Worm (Caenorhabditis elegans) whole organism, L2 larva: Measurements from ENCODE around the gene srw-121.

Experiments
- C34F6.9 ChIP-seq: fragments of 150-350 bp; optimal IDR thresholded peaks from 2 replicates; lab custom pipeline; 2014; ENCODE audit warnings: missing biosample characterization, missing genetic modification characterization
- F13H6.1 ChIP-seq: sonication (generic microtip); optimal IDR thresholded peaks from 2 replicates; lab custom pipeline; 2016; ENCODE audit warnings: missing genetic modification characterization, missing compliant biosample characterization
- Y55F3AM.14 ChIP-seq: fragments of 200-800 bp; sonication (Bioruptor generic); optimal IDR thresholded peaks from 2 replicates; lab custom pipeline; 2018; ENCODE audit warnings: mild to moderate bottlenecking, missing genetic modification characterization, missing compliant biosample characterization
- alr-1 ChIP-seq: fragments of 150-350 bp; optimal IDR thresholded peaks from 2 replicates; lab custom pipeline; 2014; ENCODE audit warnings: missing biosample characterization, missing genetic modification characterization
- aly-2 ChIP-seq: fragments of 150-350 bp; optimal IDR thresholded peaks from 2 replicates; lab custom pipeline; 2014; ENCODE audit warnings: missing biosample characterization, missing genetic modification characterization
- ama-1 ChIP-seq: fragments of 150-350 bp; optimal IDR thresholded peaks from 2 replicates; lab custom pipeline; 2018; ENCODE audit warnings: inconsistent platforms
- blmp-1 ChIP-seq: sonication (generic microtip); optimal IDR thresholded peaks from 2 replicates; lab custom pipeline; 2017; ENCODE audit warnings: missing genetic modification characterization, mild to moderate bottlenecking, missing compliant biosample characterization, antibody characterized with exemption, moderate library complexity; ENCODE audit not compliant: insufficient read depth
- ceh-16 ChIP-seq: fragments of 150-350 bp; optimal IDR thresholded peaks from 2 replicates; lab custom pipeline; 2014; ENCODE audit warnings: missing biosample characterization, missing genetic modification characterization
- ceh-82 ChIP-seq: fragments of 150-350 bp; optimal IDR thresholded peaks from 2 replicates; lab custom pipeline; 2014; ENCODE audit warnings: missing biosample characterization, missing genetic modification characterization
- crh-2 ChIP-seq: sonication (generic microtip); optimal IDR thresholded peaks from 2 replicates; lab custom pipeline; 2017; ENCODE audit warnings: missing biosample characterization, missing genetic modification characterization
- dmd-4 ChIP-seq: sonication (generic microtip); optimal IDR thresholded peaks from 2 replicates; lab custom pipeline; 2017; ENCODE audit warnings: missing biosample characterization, missing genetic modification characterization
- elt-1 ChIP-seq: fragments of 150-350 bp; optimal IDR thresholded peaks from 2 replicates; lab custom pipeline; 2014; ENCODE audit warnings: missing biosample characterization, missing genetic modification characterization
- elt-3 ChIP-seq: sonication (generic microtip); optimal IDR thresholded peaks from 2 replicates; lab custom pipeline; 2017; ENCODE audit warnings: missing biosample characterization, missing genetic modification characterization
- fos-1 ChIP-seq: fragments of 150-350 bp; optimal IDR thresholded peaks from 2 replicates; lab custom pipeline; 2014; ENCODE audit warnings: missing biosample characterization, missing genetic modification characterization
- gmeb-1 ChIP-seq: fragments of 150-350 bp; optimal IDR thresholded peaks from 2 replicates; lab custom pipeline; 2014; ENCODE audit warnings: missing biosample characterization, missing genetic modification characterization
- lin-11 ChIP-seq: fragments of 150-350 bp; sonication (generic microtip); optimal IDR thresholded peaks from 2 replicates; lab custom pipeline; 2014; ENCODE audit warnings: missing biosample characterization, missing genetic modification characterization, inconsistent platforms, mixed read lengths
- lsy-2 ChIP-seq, 2 experiments: fragments of 150-350 bp in 1 of 2; sonication (generic microtip) in 1 of 2; optimal IDR thresholded peaks; 2 replicates each; lab custom pipeline; 2014 to 2017; ENCODE audit warnings: missing biosample characterization in 2 of 2, missing genetic modification characterization in 2 of 2
- mbf-1 ChIP-seq: sonication (generic microtip); optimal IDR thresholded peaks from 2 replicates; lab custom pipeline; 2017; ENCODE audit warnings: missing biosample characterization, missing genetic modification characterization
- mdl-1 ChIP-seq, 2 experiments: fragments of 150-350 bp in 1 of 2; sonication (generic microtip) in 1 of 2; optimal IDR thresholded peaks; 2 replicates each; lab custom pipeline; 2017; ENCODE audit warnings: missing biosample characterization in 2 of 2, missing genetic modification characterization in 2 of 2
- nhr-10 ChIP-seq: sonication (generic microtip); optimal IDR thresholded peaks from 2 replicates; lab custom pipeline; 2017; ENCODE audit warnings: missing biosample characterization, missing genetic modification characterization
- nhr-12 ChIP-seq: fragments of 150-350 bp; optimal IDR thresholded peaks from 2 replicates; lab custom pipeline; 2014; ENCODE audit warnings: missing biosample characterization, missing genetic modification characterization
- nhr-129 ChIP-seq: fragments of 150-350 bp; optimal IDR thresholded peaks from 2 replicates; lab custom pipeline; 2014; ENCODE audit warnings: missing biosample characterization, missing genetic modification characterization
- nhr-21 ChIP-seq: fragments of 150-350 bp; optimal IDR thresholded peaks from 2 replicates; lab custom pipeline; 2014; ENCODE audit warnings: missing biosample characterization, missing genetic modification characterization
- nhr-23 ChIP-seq: fragments of 150-350 bp; optimal IDR thresholded peaks from 2 replicates; lab custom pipeline; 2014; ENCODE audit warnings: missing biosample characterization, missing genetic modification reagents, missing genetic modification characterization
- nhr-237 ChIP-seq: fragments of 150-350 bp; optimal IDR thresholded peaks from 2 replicates; lab custom pipeline; 2014; ENCODE audit warnings: missing biosample characterization, missing genetic modification characterization
- nhr-25 ChIP-seq: fragments of 150-350 bp; sonication (generic microtip); optimal IDR thresholded peaks from 3 replicates; lab custom pipeline; 2014; ENCODE audit warnings: missing biosample characterization, missing genetic modification characterization
- nhr-77 ChIP-seq: fragments of 150-350 bp; optimal IDR thresholded peaks from 2 replicates; lab custom pipeline; 2014; ENCODE audit warnings: missing biosample characterization, missing genetic modification characterization
- peb-1 ChIP-seq: fragments of 150-350 bp; optimal IDR thresholded peaks from 2 replicates; lab custom pipeline; 2014; ENCODE audit warnings: missing biosample characterization, missing genetic modification characterization
- sma-3 ChIP-seq: sonication (generic microtip); optimal IDR thresholded peaks from 2 replicates; lab custom pipeline; 2016; ENCODE audit warnings: missing genetic modification reagents, missing genetic modification characterization, missing compliant biosample characterization
- snpc-4 ChIP-seq: fragments of 150-350 bp; optimal IDR thresholded peaks from 2 replicates; lab custom pipeline; 2014; ENCODE audit warnings: missing biosample characterization, missing genetic modification characterization
- unc-39 ChIP-seq: fragments of 150-350 bp; optimal IDR thresholded peaks from 2 replicates; lab custom pipeline; 2014; ENCODE audit warnings: missing biosample characterization, missing genetic modification characterization
- unc-55 ChIP-seq: fragments of 150-350 bp; sonication (generic microtip); optimal IDR thresholded peaks from 3 replicates; lab custom pipeline; 2014; ENCODE audit warnings: missing biosample characterization, missing genetic modification reagents, missing genetic modification characterization
- unc-62 ChIP-seq: fragments of 150-350 bp; optimal IDR thresholded peaks from 2 replicates; lab custom pipeline; 2014; ENCODE audit warnings: missing biosample characterization, missing genetic modification reagents, missing genetic modification characterization
- zag-1 ChIP-seq: fragments of 150-350 bp; optimal IDR thresholded peaks from 2 replicates; lab custom pipeline; 2014; ENCODE audit warnings: missing biosample characterization, missing genetic modification characterization
- ztf-1 ChIP-seq: fragments of 200-800 bp; sonication (Bioruptor generic); conservative IDR thresholded peaks from 2 replicates; pipeline ENCODE4 v1.3.6; 2022; ENCODE audit warnings: missing genetic modification characterization, missing compliant biosample characterization
- ztf-11 ChIP-seq: sonication (generic microtip); optimal IDR thresholded peaks from 2 replicates; lab custom pipeline; 2017; ENCODE audit warnings: missing biosample characterization, missing genetic modification characterization
- ztf-4 ChIP-seq: fragments of 150-350 bp; optimal IDR thresholded peaks from 2 replicates; lab custom pipeline; 2014; ENCODE audit warnings: missing biosample characterization, missing genetic modification characterization

Gene srw-121

DNA sequence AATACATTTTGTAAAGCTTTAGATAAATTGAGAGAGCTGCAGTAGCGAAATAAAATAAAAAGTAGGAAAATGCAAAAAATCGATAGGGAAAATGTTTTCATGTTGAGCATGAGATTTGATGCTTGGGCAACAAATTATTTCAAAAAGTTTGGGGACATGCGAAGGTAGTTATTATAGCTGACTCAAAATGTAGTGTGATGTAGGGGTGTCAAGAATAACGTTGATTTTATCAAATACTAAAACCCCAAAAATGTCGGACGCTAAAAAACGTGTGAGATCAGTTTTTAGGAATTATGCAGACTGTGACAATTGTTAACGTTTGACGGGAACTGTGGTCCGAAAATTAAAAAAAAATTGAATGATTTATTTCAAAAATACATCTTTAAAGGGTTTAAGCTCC is 29.9 kb upstream of the srw-121 start, which contains the start of gene irld-12:
Gene irld-12, minus strand, starts transcription at position 101 of the 400 bp plus-strand sequence.
- TF ChIP-seq peb-1 (tag; lab: Kevin White, UChicago) (no peak), sma-3 (GFP tag; lab: Kevin White, UChicago) (no peak), nhr-129 (no peak), nhr-12 (tag; lab: Kevin White, UChicago) (no peak), nhr-77 (tag; lab: Kevin White, UChicago) (no peak), ztf-4 (tag; lab: Kevin White, UChicago) (no peak), elt-3 (tag; lab: Kevin White, UChicago) (no peak), alr-1 (no peak), unc-55 (no peak), mbf-1 (tag; lab: Kevin White, UChicago) (no peak), snpc-4 (tag; lab: Kevin White, UChicago) (no peak), unc-39 (no peak), aly-2 (no peak), lsy-2 (tag; optimal IDR thresholded peaks at IDR 0.05; lab: Kevin White, UChicago) (no peak), unc-62 (no peak), lin-11 (no peak), Y55F3AM.14 (no peak)

DNA sequence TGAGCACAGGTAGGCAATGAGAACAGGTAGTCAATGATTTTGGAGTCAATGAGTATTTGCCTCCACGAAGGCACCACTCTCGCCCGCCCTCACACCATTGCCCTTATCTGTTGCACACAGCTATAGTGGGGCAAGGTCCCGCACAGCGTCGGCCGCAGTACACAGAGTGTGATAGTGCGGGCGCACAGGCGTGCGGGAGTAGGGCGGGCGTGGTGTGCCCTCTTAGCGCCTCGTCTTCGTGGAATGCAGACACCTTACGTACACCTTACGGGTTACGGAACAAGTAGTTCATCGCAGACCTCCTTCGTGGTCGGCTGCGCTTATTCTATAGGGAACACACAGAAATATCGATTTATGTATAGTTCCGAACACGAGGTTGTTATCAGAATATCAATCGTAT is 26.5 kb upstream of the srw-121 start:
- no peak for TF ChIP-seq F13H6.1 (tag; lab: Kevin White, UChicago)
- no peak for TF ChIP-seq nhr-25 (tag; lab: Kevin White, UChicago)
- no peak for TF ChIP-seq blmp-1 (tag; lab: Kevin White, UChicago)
- no peak for TF ChIP-seq ama-1 (lab: Kevin White, UChicago)
- no peak for TF ChIP-seq ztf-1 (GFP tag; lab: Robert Waterston, UW)
- no peak for TF ChIP-seq unc-39
- no peak for TF ChIP-seq elt-1 (tag; lab: Kevin White, UChicago)
- TF ChIP-seq nhr-237 (tag; lab: Kevin White, UChicago), result no peak
- no peak for TF ChIP-seq gmeb-1
- no peak for TF ChIP-seq mdl-1 (tag; optimal IDR thresholded peaks at IDR 0.05; lab: Kevin White, UChicago)
- no peak for TF ChIP-seq crh-2 (tag; lab: Kevin White, UChicago)
- no peak for TF ChIP-seq ceh-16 (tag; lab: Kevin White, UChicago)
- TF ChIP-seq nhr-12 (tag; lab: Kevin White, UChicago), result no peak
- no peak for TF ChIP-seq ztf-11 (tag; lab: Kevin White, UChicago)
- no peak for TF ChIP-seq lsy-2 (tag; optimal IDR thresholded peaks at IDR 0.05; lab: Kevin White, UChicago)
- no peak for TF ChIP-seq dmd-4 (tag; lab: Kevin White, UChicago)
- TF ChIP-seq, all 48 proteins: peak for 0

DNA sequence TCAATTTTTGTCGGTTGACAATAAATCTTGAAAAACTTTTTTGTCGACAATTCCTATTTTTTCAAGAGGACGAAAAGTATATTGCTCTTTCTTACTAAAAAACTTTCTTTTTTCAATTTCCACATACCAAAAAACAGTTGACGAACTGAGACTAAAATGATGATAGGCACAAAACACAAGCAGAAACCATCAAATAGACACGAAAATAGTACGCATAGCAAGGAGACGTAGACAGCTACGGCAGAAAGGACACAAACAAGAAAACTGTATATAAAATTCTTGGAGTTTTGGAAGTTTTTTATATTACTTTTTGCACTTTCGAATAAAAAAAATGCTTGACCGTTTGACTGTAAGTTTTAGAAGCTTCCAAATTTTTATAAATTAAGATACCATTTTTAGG is 22.8 kb upstream of the srw-121 start, which contains the start of gene K12D9.1:
Gene K12D9.1, plus strand, starts transcription at position 301 of the 400 bp plus-strand sequence.
- no peak for TF ChIP-seq ceh-16 (tag; lab: Kevin White, UChicago)
- TF ChIP-seq unc-39, result no peak
- TF ChIP-seq C34F6.9 (tag; lab: Kevin White, UChicago), result no peak
- no peak for TF ChIP-seq snpc-4 (tag; lab: Kevin White, UChicago)
- TF ChIP-seq mbf-1 (tag; lab: Kevin White, UChicago), result no peak
- no peak for TF ChIP-seq elt-3 (tag; lab: Kevin White, UChicago)
- no peak for TF ChIP-seq nhr-10 (tag; lab: Kevin White, UChicago)
- TF ChIP-seq nhr-21 (tag; lab: Kevin White, UChicago), result no peak
- no peak for TF ChIP-seq blmp-1 (tag; lab: Kevin White, UChicago)

DNA sequence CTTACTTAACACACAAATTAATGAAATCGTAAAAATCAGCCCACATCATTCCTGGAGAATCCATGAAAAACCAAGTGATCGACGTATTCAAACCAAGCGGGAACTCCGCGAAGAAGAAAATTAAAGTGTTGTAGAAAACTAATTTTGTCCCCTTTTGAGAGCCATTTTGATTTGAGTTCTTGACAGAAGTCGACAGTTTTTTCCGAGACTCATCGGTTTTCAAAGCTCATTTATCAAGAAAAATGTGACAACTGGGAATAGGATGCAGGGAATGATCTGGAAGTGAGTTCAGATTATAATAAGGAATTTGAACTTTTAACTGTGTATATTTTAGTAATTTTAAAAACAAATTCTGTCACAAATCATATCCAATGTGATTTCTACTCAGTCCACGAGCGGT is 20.0 kb upstream of the srw-121 start, which contains the start of gene srw-135:
Gene srw-135, minus strand, starts transcription at position 101 of the 400 bp plus-strand sequence.
- TF ChIP-seq ztf-1 (GFP tag; lab: Robert Waterston, UW) (no peak), nhr-129 (no peak), ceh-16 (tag; lab: Kevin White, UChicago) (no peak), nhr-25 (tag; lab: Kevin White, UChicago) (no peak), ama-1 (lab: Kevin White, UChicago) (no peak), snpc-4 (tag; lab: Kevin White, UChicago) (no peak), sma-3 (GFP tag; lab: Kevin White, UChicago) (no peak)
- TF ChIP-seq, all 48 proteins: peak for 0

DNA sequence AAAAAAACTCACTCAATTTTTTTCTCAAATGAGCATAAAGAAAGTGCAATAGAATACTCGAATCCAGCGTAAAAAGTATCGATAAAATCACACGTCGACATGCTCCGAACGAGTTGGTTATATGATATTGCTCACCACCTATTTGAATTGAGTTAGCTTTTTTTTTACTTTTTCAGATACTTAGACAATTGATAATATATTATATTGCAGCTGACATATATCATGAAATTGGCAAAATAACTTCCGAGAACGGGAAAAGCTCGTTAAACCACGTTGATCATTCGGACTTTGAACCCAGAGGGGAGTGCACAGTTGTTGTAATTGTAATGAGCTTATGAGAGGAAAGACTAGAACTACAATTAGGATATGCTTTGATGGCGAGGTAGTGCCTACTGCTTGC is 19.1 kb upstream of the srw-121 start, which contains the start of gene srw-136:
Gene srw-136, minus strand, starts transcription at position 101 of the 400 bp plus-strand sequence.
- TF ChIP-seq nhr-23 (tag; lab: Kevin White, UChicago) (no peak), ceh-82 (tag; lab: Kevin White, UChicago) (no peak), fos-1 (tag; lab: Kevin White, UChicago) (no peak), alr-1 (no peak), ztf-1 (GFP tag; lab: Robert Waterston, UW) (no peak), nhr-77 (tag; lab: Kevin White, UChicago) (no peak), mdl-1 (tag; optimal IDR thresholded peaks at IDR 0.05; lab: Kevin White, UChicago) (no peak), blmp-1 (tag; lab: Kevin White, UChicago) (no peak), nhr-129 (no peak), Y55F3AM.14 (no peak), lsy-2 (tag; optimal IDR thresholded peaks at IDR 0.05; lab: Kevin White, UChicago) (no peak), zag-1 (tag; lab: Kevin White, UChicago) (no peak), crh-2 (tag; lab: Kevin White, UChicago) (no peak)
